Worm (Caenorhabditis elegans) whole organism, early embryonic: Measurements from ENCODE around the gene str-102.

Source experiments
- ama-1 ChIP-seq: fragments of 150-350 bp; optimal IDR thresholded peaks from 2 replicates; lab custom pipeline; 2014
- ceh-36 ChIP-seq: sonication (generic microtip); optimal IDR thresholded peaks from 2 replicates; lab custom pipeline; 2016; ENCODE audit warnings: missing genetic modification characterization, inconsistent platforms, missing compliant biosample characterization
- hnd-1 ChIP-seq: sonication (generic microtip); optimal IDR thresholded peaks from 2 replicates; lab custom pipeline; 2016; ENCODE audit warnings: missing genetic modification characterization, missing compliant biosample characterization
- scrt-1 ChIP-seq: fragments of 200-800 bp; sonication (Bioruptor generic); IDR thresholded peaks from 2 replicates; pipeline ENCODE4 v1.3.6; 2022; ENCODE audit warnings: missing genetic modification characterization, missing compliant biosample characterization
- sea-1 ChIP-seq: fragments of 200-800 bp; sonication (Bioruptor generic); conservative IDR thresholded peaks from 2 replicates; pipeline ENCODE4 v1.3.6; 2022; ENCODE audit warnings: missing genetic modification characterization, missing compliant biosample characterization

DNA sequence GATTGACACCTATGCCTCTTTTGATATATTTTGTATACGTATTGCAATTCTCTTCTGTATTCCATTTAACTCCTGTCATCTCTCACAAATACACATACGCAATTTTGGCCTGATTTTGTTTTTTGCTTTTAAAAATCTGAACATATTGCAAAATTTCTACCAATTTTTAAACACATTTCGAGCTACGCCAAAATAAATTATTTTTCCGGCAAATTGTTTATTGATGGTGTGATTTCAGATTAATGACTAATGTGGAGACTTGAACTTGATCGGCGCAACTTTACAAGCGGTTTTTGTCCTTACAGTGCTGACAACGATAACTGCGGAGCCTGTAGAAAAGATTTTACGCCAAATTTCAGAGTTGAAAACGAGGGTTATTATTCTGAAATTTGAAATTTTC, 12.3 kb downstream of the str-102 start:
- TF ChIP-seq hnd-1 (tag; lab: Kevin White, UChicago): no peak
- no peak for TF ChIP-seq ama-1 (lab: Kevin White, UChicago)
- TF ChIP-seq ceh-36 (tag; lab: Kevin White, UChicago): no peak
- TF ChIP-seq sea-1 (GFP tag; lab: Robert Waterston, UW): no peak
- TF ChIP-seq scrt-1: no peak
